Worm (Caenorhabditis elegans): ENCODE data around the gene nep-22.
A peak's percentile ranks its signal among the peaks of the same experiment; 100 is the strongest.

The nep-22 gene

ce11 chrX:9068075-9068474 is 33.7 kb downstream of the nep-22 start:
- no peak for TF ChIP-seq him-1 (tag; optimal IDR thresholded peaks at IDR 0.05)

- TF ChIP-seq W03F9.2 (tag; optimal IDR thresholded peaks at IDR 0.05) (no peak), him-1 (tag; optimal IDR thresholded peaks at IDR 0.05) (no peak), dao-5 (tag; optimal IDR thresholded peaks at IDR 0.05) (no peak)
Measured at ce11 chrX:9069070-9069469, 34.7 kb downstream of the nep-22 start.

- no peak for TF ChIP-seq W03F9.2 (tag; optimal IDR thresholded peaks at IDR 0.05)
- no peak for TF ChIP-seq him-1 (tag; optimal IDR thresholded peaks at IDR 0.05)
- no peak for TF ChIP-seq dao-5 (tag; optimal IDR thresholded peaks at IDR 0.05)
Measured at ce11 chrX:9074497-9074896, 40.1 kb downstream of the nep-22 start.

ce11 chrX:9076886-9077285 is 42.5 kb downstream of the nep-22 start, which contains the start of gene F47E1.1:
F47E1.1 (plus strand) TSS chrX:9077186.
- TF ChIP-seq W03F9.2 (tag; optimal IDR thresholded peaks at IDR 0.05) (no peak), him-1 (tag; optimal IDR thresholded peaks at IDR 0.05) (no peak), dao-5 (tag; optimal IDR thresholded peaks at IDR 0.05) (no peak)

ce11 chrX:9078149-9078548 is 43.8 kb downstream of the nep-22 start:
- TF ChIP-seq him-1 (tag; optimal IDR thresholded peaks at IDR 0.05), result peak; percentile 19
- TF ChIP-seq dao-5 (tag; optimal IDR thresholded peaks at IDR 0.05), result peak; percentile 40
- peak; percentile 14 for TF ChIP-seq W03F9.2 (tag; optimal IDR thresholded peaks at IDR 0.05)

- TF ChIP-seq him-1 (tag; optimal IDR thresholded peaks at IDR 0.05) (no peak), dao-5 (tag; optimal IDR thresholded peaks at IDR 0.05) (no peak), W03F9.2 (tag; optimal IDR thresholded peaks at IDR 0.05) (no peak)
Measured at ce11 chrX:9081212-9081611, 46.9 kb downstream of the nep-22 start.

- TF ChIP-seq him-1 (tag; optimal IDR thresholded peaks at IDR 0.05), result no peak
- no peak for TF ChIP-seq dao-5 (tag; optimal IDR thresholded peaks at IDR 0.05)
- no peak for TF ChIP-seq W03F9.2 (tag; optimal IDR thresholded peaks at IDR 0.05)
Measured at ce11 chrX:9082646-9083045, 48.3 kb downstream of the nep-22 start, which contains the start of gene ajm-1. ajm-1 (plus strand) TSS chrX:9082946.

- TF ChIP-seq him-1 (tag; optimal IDR thresholded peaks at IDR 0.05) (no peak), W03F9.2 (tag; optimal IDR thresholded peaks at IDR 0.05) (no peak)
Measured at ce11 chrX:9085864-9086263, 51.5 kb downstream of the nep-22 start.

Measured in whole organism, L4/young adult.